Fruit fly (Drosophila melanogaster) whole organism, embryonic: ENCODE results near the gene Lipt2.

Experiments
- Adf1 ChIP-seq: fragments of 200-800 bp; sonication (Bioruptor generic); IDR thresholded peaks from 2 replicates; pipeline ENCODE4 v1.3.6; 2022; ENCODE audit warnings: missing biosample characterization, missing genetic modification characterization
- Antp ChIP-seq: fragments of 200-800 bp; sonication (Bioruptor generic); optimal IDR thresholded peaks from 3 replicates; lab custom pipeline; 2016; ENCODE audit warnings: missing biosample characterization, missing genetic modification characterization
- CG10462 ChIP-seq: fragments of 200-800 bp; sonication (Bioruptor generic); optimal IDR thresholded peaks from 2 replicates; lab custom pipeline; 2016; ENCODE audit warnings: missing biosample characterization, missing genetic modification characterization
- CG11456 ChIP-seq: fragments of 200-800 bp; sonication (Bioruptor generic); IDR thresholded peaks from 3 replicates; pipeline ENCODE4 v1.3.6; 2022; ENCODE audit warnings: missing biosample characterization, missing genetic modification characterization
- CG11504 ChIP-seq: fragments of 200-800 bp; sonication (Bioruptor generic); optimal IDR thresholded peaks from 3 replicates; lab custom pipeline; 2019; ENCODE audit warnings: missing biosample characterization, mild to moderate bottlenecking, missing genetic modification characterization, moderate library complexity
- CG12299 ChIP-seq: fragments of 200-800 bp; sonication (Bioruptor generic); optimal IDR thresholded peaks from 2 replicates; lab custom pipeline; 2018; ENCODE audit warnings: missing biosample characterization, mild to moderate bottlenecking, missing genetic modification characterization
- CG12744 ChIP-seq: fragments of 200-800 bp; sonication (Bioruptor generic); optimal IDR thresholded peaks from 2 replicates; lab custom pipeline; 2016; ENCODE audit warnings: missing biosample characterization, missing genetic modification characterization
- CG17328 ChIP-seq: fragments of 200-800 bp; sonication (Bioruptor generic); IDR thresholded peaks from 2 replicates; pipeline ENCODE4 v1.3.6; 2022; ENCODE audit warnings: missing biosample characterization, missing genetic modification characterization
- CG18476 ChIP-seq: fragments of 200-800 bp; sonication (Bioruptor generic); optimal IDR thresholded peaks from 2 replicates; lab custom pipeline; 2016; ENCODE audit warnings: missing biosample characterization, mild to moderate bottlenecking, missing genetic modification characterization
- CG2889 ChIP-seq: fragments of 200-800 bp; sonication (Bioruptor generic); IDR thresholded peaks from 3 replicates; pipeline ENCODE4 v1.3.6; 2022; ENCODE audit warnings: missing biosample characterization, missing genetic modification characterization
- CG3163 ChIP-seq: fragments of 200-800 bp; sonication (Bioruptor generic); optimal IDR thresholded peaks from 3 replicates; lab custom pipeline; 2016; ENCODE audit warnings: missing biosample characterization, missing genetic modification characterization
- CG4617 ChIP-seq: fragments of 200-800 bp; sonication (Bioruptor generic); optimal IDR thresholded peaks from 3 replicates; lab custom pipeline; 2016; ENCODE audit warnings: missing biosample characterization, missing genetic modification characterization, borderline replicate concordance
- CG5245 ChIP-seq: fragments of 200-800 bp; sonication (Bioruptor generic); optimal IDR thresholded peaks from 3 replicates; lab custom pipeline; 2016; ENCODE audit warnings: missing biosample characterization, missing genetic modification characterization
- CG6765 ChIP-seq: fragments of 200-800 bp; sonication (Bioruptor generic); optimal IDR thresholded peaks from 3 replicates; lab custom pipeline; 2017; ENCODE audit warnings: missing biosample characterization, mild to moderate bottlenecking, missing genetic modification characterization
- CG7987 ChIP-seq: fragments of 200-800 bp; sonication (Bioruptor generic); optimal IDR thresholded peaks from 2 replicates; lab custom pipeline; 2018; ENCODE audit warnings: missing biosample characterization, mild to moderate bottlenecking, missing genetic modification characterization, moderate library complexity
- CG9817 ChIP-seq: fragments of 200-800 bp; sonication (Bioruptor generic); optimal IDR thresholded peaks from 2 replicates; lab custom pipeline; 2018; ENCODE audit warnings: missing biosample characterization, mild to moderate bottlenecking, missing genetic modification characterization, moderate library complexity
- CG9932 ChIP-seq: fragments of 200-800 bp; sonication (Bioruptor generic); IDR thresholded peaks from 2 replicates; pipeline ENCODE4 v1.3.6; 2022; ENCODE audit warnings: missing biosample characterization, missing genetic modification characterization
- Dp ChIP-seq: fragments of 200-800 bp; sonication (Bioruptor generic); optimal IDR thresholded peaks from 2 replicates; lab custom pipeline; 2018; ENCODE audit warnings: missing biosample characterization, mild to moderate bottlenecking, missing genetic modification characterization, moderate library complexity
- Dref ChIP-seq: fragments of 200-800 bp; sonication (Bioruptor generic); IDR thresholded peaks from 2 replicates; pipeline ENCODE4 v1.3.6; 2022; ENCODE audit warnings: missing biosample characterization, missing genetic modification characterization
- GATAe ChIP-seq: fragments of 200-800 bp; sonication (Bioruptor generic); conservative IDR thresholded peaks from 2 replicates; pipeline ENCODE4 v1.3.6; 2022; ENCODE audit warnings: missing biosample characterization, missing genetic modification characterization
- Hr51 ChIP-seq, 2 experiments: fragments of 200-800 bp; sonication (Bioruptor generic); optimal IDR thresholded peaks; 2 replicates in 1 of 2; 3 replicates in 1 of 2; lab custom pipeline; 2016 to 2018; ENCODE audit warnings: missing biosample characterization in 2 of 2, missing genetic modification characterization in 2 of 2, mild to moderate bottlenecking in 1 of 2, moderate library complexity in 1 of 2
- Jarid2 ChIP-seq: fragments of 200-800 bp; sonication (Bioruptor generic); optimal IDR thresholded peaks from 3 replicates; lab custom pipeline; 2017; ENCODE audit warnings: mild to moderate bottlenecking, missing biosample characterization, missing genetic modification reagents, missing genetic modification characterization
- Nf-YA ChIP-seq: fragments of 200-800 bp; sonication (Bioruptor generic); IDR thresholded peaks from 2 replicates; pipeline ENCODE4 v1.3.6; 2022; ENCODE audit warnings: missing biosample characterization, missing genetic modification characterization
- Nf-YC ChIP-seq: fragments of 200-800 bp; optimal IDR thresholded peaks from 3 replicates; lab custom pipeline; 2019; ENCODE audit warnings: missing biosample characterization, mild to moderate bottlenecking, missing genetic modification characterization, moderate library complexity
- Ptx1 ChIP-seq: fragments of 200-800 bp; sonication (Bioruptor generic); IDR thresholded peaks from 2 replicates; pipeline ENCODE4 v1.3.6; 2022; ENCODE audit warnings: missing biosample characterization, missing genetic modification characterization
- TFAM ChIP-seq: fragments of 200-800 bp; sonication (Bioruptor generic); optimal IDR thresholded peaks from 2 replicates; lab custom pipeline; 2017; ENCODE audit warnings: missing biosample characterization, missing genetic modification characterization, inconsistent platforms
- Usf ChIP-seq: fragments of 200-800 bp; sonication (Bioruptor generic); optimal IDR thresholded peaks from 2 replicates; lab custom pipeline; 2017; ENCODE audit warnings: missing genotype, missing biosample characterization, missing genetic modification characterization
- ac ChIP-seq: fragments of 200-800 bp; sonication (Bioruptor generic); optimal IDR thresholded peaks from 3 replicates; lab custom pipeline; 2017; ENCODE audit warnings: missing biosample characterization, mild to moderate bottlenecking, missing genetic modification characterization
- al ChIP-seq: fragments of 200-800 bp; sonication (Bioruptor generic); IDR thresholded peaks from 2 replicates; pipeline ENCODE4 v1.3.6; 2022; ENCODE audit warnings: missing biosample characterization, missing genetic modification characterization
- aop ChIP-seq: fragments of 200-800 bp; sonication (Bioruptor generic); IDR thresholded peaks from 2 replicates; pipeline ENCODE4 v1.3.6; 2022; ENCODE audit warnings: missing biosample characterization, missing genetic modification characterization
- ash1 ChIP-seq: fragments of 200-800 bp; sonication (Bioruptor generic); optimal IDR thresholded peaks from 2 replicates; lab custom pipeline; 2018; ENCODE audit warnings: missing biosample characterization, mild to moderate bottlenecking, missing genetic modification characterization
- chn ChIP-seq: fragments of 200-800 bp; sonication (Bioruptor generic); optimal IDR thresholded peaks from 2 replicates; lab custom pipeline; 2016; ENCODE audit warnings: missing biosample characterization, missing genetic modification characterization
- ci ChIP-seq: fragments of 200-800 bp; sonication (Bioruptor generic); IDR thresholded peaks from 3 replicates; pipeline ENCODE4 v1.3.6; 2022; ENCODE audit warnings: missing biosample characterization, missing genetic modification characterization
- cwo ChIP-seq: fragments of 200-800 bp; sonication (Bioruptor generic); optimal IDR thresholded peaks from 3 replicates; lab custom pipeline; 2017; ENCODE audit warnings: missing biosample characterization, missing genetic modification characterization, mild to moderate bottlenecking, moderate library complexity, missing genetic modification reagents
- eve ChIP-seq, 2 experiments: fragments of >200 bp; optimal IDR thresholded peaks; 2 replicates each; lab custom pipeline; 2017; ENCODE audit warnings: missing biosample characterization in 2 of 2, missing genetic modification characterization in 2 of 2
- fd3F ChIP-seq: fragments of 200-800 bp; sonication (Bioruptor generic); optimal IDR thresholded peaks from 2 replicates; lab custom pipeline; 2018; ENCODE audit warnings: missing biosample characterization, mild to moderate bottlenecking, missing genetic modification characterization, moderate library complexity
- ftz-f1 ChIP-seq: fragments of 200-800 bp; sonication (Bioruptor generic); optimal IDR thresholded peaks from 2 replicates; lab custom pipeline; 2016; ENCODE audit warnings: missing biosample characterization, missing genetic modification characterization
- lbe ChIP-seq: fragments of 200-800 bp; sonication (Bioruptor generic); optimal IDR thresholded peaks from 2 replicates; lab custom pipeline; 2016; ENCODE audit warnings: missing biosample characterization, mild to moderate bottlenecking, missing genetic modification characterization
- nerfin-1 ChIP-seq: fragments of 200-800 bp; sonication (Bioruptor generic); optimal IDR thresholded peaks from 3 replicates; lab custom pipeline; 2019; ENCODE audit warnings: missing biosample characterization, mild to moderate bottlenecking, missing genetic modification characterization, moderate library complexity
- odd ChIP-seq: fragments of 200-800 bp; sonication (Bioruptor generic); optimal IDR thresholded peaks from 2 replicates; lab custom pipeline; 2017; ENCODE audit warnings: missing biosample characterization, mild to moderate bottlenecking, missing genetic modification characterization
- onecut ChIP-seq: fragments of 200-800 bp; sonication (Bioruptor generic); IDR thresholded peaks from 2 replicates; pipeline ENCODE4 v1.3.6; 2022; ENCODE audit warnings: missing biosample characterization, missing genetic modification characterization
- pb ChIP-seq: fragments of 200-800 bp; sonication (Bioruptor generic); optimal IDR thresholded peaks from 3 replicates; lab custom pipeline; 2016; ENCODE audit warnings: missing biosample characterization, missing genetic modification characterization
- pzg ChIP-seq: fragments of 200-800 bp; sonication (Bioruptor generic); optimal IDR thresholded peaks from 3 replicates; lab custom pipeline; 2018; ENCODE audit warnings: missing biosample characterization, mild to moderate bottlenecking, missing genetic modification characterization, moderate library complexity
- sc ChIP-seq, 3 experiments: fragments of >200 bp in 2 of 3; fragments of 200-800 bp in 1 of 3; sonication (Bioruptor generic) in 1 of 3; optimal IDR thresholded peaks; 2 replicates in 2 of 3; 3 replicates in 1 of 3; lab custom pipeline; 2017; ENCODE audit warnings: mild to moderate bottlenecking in 1 of 3, missing biosample characterization in 1 of 3, missing genetic modification characterization in 1 of 3, missing genetic modification reagents in 1 of 3
- scrt ChIP-seq: fragments of 200-800 bp; sonication (Bioruptor generic); optimal IDR thresholded peaks from 2 replicates; lab custom pipeline; 2018; ENCODE audit warnings: missing biosample characterization, mild to moderate bottlenecking, missing genetic modification characterization, moderate library complexity
- sens ChIP-seq: fragments of 200-800 bp; sonication (Bioruptor generic); peaks from one replicate; lab custom pipeline; 2016; ENCODE audit warnings: missing biosample characterization, missing genetic modification characterization
- toy ChIP-seq: fragments of 200-800 bp; sonication (Bioruptor generic); IDR thresholded peaks from 2 replicates; pipeline ENCODE4 v1.3.6; 2022; ENCODE audit warnings: missing biosample characterization, missing genetic modification characterization
- twi ChIP-seq: fragments of 200-800 bp; optimal IDR thresholded peaks from 2 replicates; lab custom pipeline; 2019; ENCODE audit warnings: missing biosample characterization, mild to moderate bottlenecking, missing genetic modification characterization, moderate library complexity
- z ChIP-seq: fragments of 200-800 bp; sonication (Bioruptor generic); IDR thresholded peaks from 3 replicates; pipeline ENCODE4 v1.3.6; 2022; ENCODE audit warnings: missing biosample characterization, missing genetic modification characterization
- zf30C ChIP-seq: fragments of 200-800 bp; sonication (Bioruptor generic); optimal IDR thresholded peaks from 3 replicates; lab custom pipeline; 2018; ENCODE audit warnings: missing biosample characterization, mild to moderate bottlenecking, missing genetic modification characterization

Lipt2 gene

DNA sequence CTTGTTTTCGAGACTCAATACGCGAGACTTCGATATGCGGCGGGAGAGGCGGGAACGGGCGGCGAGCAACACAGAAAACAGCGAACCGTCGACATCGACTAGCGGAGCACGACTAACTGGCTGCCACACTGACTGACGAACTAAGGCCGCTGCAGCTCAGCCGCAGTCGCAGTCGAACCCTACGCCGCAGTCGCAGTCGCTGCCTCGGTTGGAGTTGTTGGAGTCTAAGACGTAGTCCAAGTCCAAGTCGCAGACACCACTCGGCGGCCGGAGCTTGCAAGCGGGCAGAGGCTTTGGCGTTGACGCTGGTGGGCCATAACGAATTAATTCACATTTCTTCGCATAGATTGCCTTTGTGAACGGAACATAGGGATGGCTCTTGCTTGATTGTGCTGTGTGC lies 13.6 kb upstream of the Lipt2 start (continued):
- TF ChIP-seq CG18476 (GFP tag; lab: Kevin White, UChicago) (no peak), Jarid2 (GFP tag; lab: Kevin White, UChicago) (peak; percentile 68), aop (0 out of 2 replicates have a peak, but pooled peaks have one; percentile 12), onecut (no peak), CG7987 (GFP tag; lab: Kevin White, UChicago) (no peak), zf30C (no peak), CG11456 (GFP tag; lab: Robert Waterston, UW) (0 out of 3 replicates have a peak, but pooled peaks have one; percentile 25)

DNA sequence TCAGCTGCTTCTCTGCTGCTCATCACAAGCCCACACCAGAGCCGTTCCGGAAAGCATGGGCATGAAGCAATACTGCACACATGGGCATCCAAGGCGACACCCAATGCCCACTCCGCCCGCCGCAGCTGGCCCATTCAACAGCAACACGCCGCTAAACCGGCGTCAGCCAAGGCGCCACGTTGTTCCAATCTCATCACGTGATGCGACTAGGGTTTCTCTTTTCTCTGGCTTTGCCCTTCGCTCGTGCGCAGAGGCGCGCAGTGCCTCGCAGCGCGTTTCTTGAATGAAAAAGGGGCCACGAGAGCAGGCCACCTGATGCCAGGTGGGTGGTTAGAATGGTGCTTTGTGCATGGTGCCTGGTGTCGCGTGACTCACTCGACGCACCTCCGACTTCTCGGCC lies 12.1 kb upstream of the Lipt2 start:
- TF ChIP-seq CG3163 (GFP tag; lab: Kevin White, UChicago) (no peak), scrt (GFP tag; lab: Kevin White, UChicago) (peak; percentile 56), TFAM (no peak), cwo (GFP tag; lab: Kevin White, UChicago) (peak; percentile 91), al (no peak), CG9932 (GFP tag; lab: Robert Waterston, UW) (no peak), ash1 (no peak), pb (GFP tag; lab: Kevin White, UChicago) (no peak), Dref (GFP tag; lab: Robert Waterston, UW) (no peak), ac (GFP tag; lab: Kevin White, UChicago) (no peak), chn (GFP tag; lab: Kevin White, UChicago) (no peak), Usf (GFP tag; lab: Kevin White, UChicago) (no peak), lbe (no peak), CG10462 (GFP tag; lab: Kevin White, UChicago) (no peak), Nf-YA (GFP tag; lab: Robert Waterston, UW) (no peak), CG9817 (no peak), nerfin-1 (tag; lab: Kevin White, UChicago) (no peak), twi (no peak), Adf1 (GFP tag; lab: Robert Waterston, UW) (peak; percentile 33; the same call in 1 of the 2 replicates), CG12744 (GFP tag; lab: Kevin White, UChicago) (no peak), odd (GFP tag; lab: Kevin White, UChicago) (no peak), sens (GFP tag; lab: Kevin White, UChicago) (no peak), z (GFP tag; lab: Robert Waterston, UW) (0 out of 3 replicates have a peak, but pooled peaks have one; percentile 11), Antp (GFP tag; lab: Kevin White, UChicago) (no peak), CG11504 (tag; lab: Kevin White, UChicago) (no peak), pzg (GFP tag; lab: Kevin White, UChicago) (no peak), ftz-f1 (GFP tag; lab: Kevin White, UChicago) (peak; percentile 7), sc (optimal IDR thresholded peaks at IDR 0.05; lab: Kevin White, UChicago) (no peak), sc (GFP tag; optimal IDR thresholded peaks at IDR 0.05; lab: Kevin White, UChicago) (no peak), Ptx1 (GFP tag; lab: Robert Waterston, UW) (no peak), Hr51 (GFP tag; optimal IDR thresholded peaks at IDR 0.05; lab: Kevin White, UChicago) (no peak), Dp (no peak), eve (GFP tag; optimal IDR thresholded peaks at IDR 0.05; lab: Kevin White, UChicago) (no peak), GATAe (GFP tag; lab: Robert Waterston, UW) (no peak), CG6765 (GFP tag; lab: Kevin White, UChicago) (no peak), fd3F (GFP tag; lab: Kevin White, UChicago) (no peak), Nf-YC (tag; lab: Kevin White, UChicago) (no peak), CG5245 (GFP tag; lab: Kevin White, UChicago) (no peak), ci (peak; percentile 28; the same call in 1 of the 3 replicates), CG2889 (no peak), CG12299 (tag; lab: Kevin White, UChicago) (no peak), CG17328 (GFP tag; lab: Robert Waterston, UW) (no peak), toy (GFP tag; lab: Robert Waterston, UW) (no peak), CG4617 (GFP tag; lab: Kevin White, UChicago) (no peak)
